Worm (Caenorhabditis elegans): ENCODE measurements around the gene pgp-11.

pgp-11 gene

ce11 chrII:8020580-8021044, 16.6 kb upstream of the pgp-11 start (continued):
- TF ChIP-seq D2030.7 (GFP tag; IDR thresholded peaks at IDR 0.05) (no peak; the same call in 1 of the 2 replicates), nhr-90 (tag; optimal IDR thresholded peaks at IDR 0.05) (no peak), pbrm-1 (GFP tag; IDR thresholded peaks at IDR 0.05) (0 out of 2 replicates have a peak, but pooled peaks have one; percentile 14), sdz-38 (tag; optimal IDR thresholded peaks at IDR 0.05) (no peak), F55B11.4 (tag; optimal IDR thresholded peaks at IDR 0.05; ENCODE audit: borderline replicate concordance, insufficient read depth) (no peak), F22D6.2 (tag; optimal IDR thresholded peaks at IDR 0.05) (no peak), aptf-3 (GFP tag; IDR thresholded peaks at IDR 0.05) (no peak), efl-1 (GFP tag; optimal IDR thresholded peaks at IDR 0.05) (no peak), egrh-3 (GFP tag; IDR thresholded peaks at IDR 0.05) (no peak), pha-4 (tag; optimal IDR thresholded peaks at IDR 0.05) (no peak), nfyb-1 (GFP tag; IDR thresholded peaks at IDR 0.05) (peak; percentile 71), nfya-1 (tag; optimal IDR thresholded peaks at IDR 0.05; ENCODE audit: borderline replicate concordance, insufficient read depth) (no peak), ekl-4 (GFP tag; IDR thresholded peaks at IDR 0.05) (no peak; the same call in 1 of the 2 replicates), B0336.3 (GFP tag; IDR thresholded peaks at IDR 0.05) (peak; percentile 84), him-1 (tag; optimal IDR thresholded peaks at IDR 0.05) (no peak), egl-44 (GFP tag; IDR thresholded peaks at IDR 0.05) (no peak), die-1 (tag; optimal IDR thresholded peaks at IDR 0.05) (peak; percentile 22), ceh-40 (GFP tag; IDR thresholded peaks at IDR 0.05) (peak; percentile 57; the same call in 1 of the 2 replicates), snpc-1.3 (tag; optimal IDR thresholded peaks at IDR 0.05; ENCODE audit: insufficient read depth) (peak; percentile 20), lin-35 (GFP tag; optimal IDR thresholded peaks at IDR 0.05) (no peak), lsl-1 (GFP tag; optimal IDR thresholded peaks at IDR 0.05) (peak; percentile 23), somi-1 (GFP tag; optimal IDR thresholded peaks at IDR 0.05) (no peak), hlh-26 (GFP tag; conservative IDR thresholded peaks at IDR 0.05) (no peak), F57A8.1 (GFP tag; optimal IDR thresholded peaks at IDR 0.05) (no peak), ccch-3 (GFP tag; optimal IDR thresholded peaks at IDR 0.05) (no peak), K11D2.4 (GFP tag; IDR thresholded peaks at IDR 0.05) (no peak), repo-1 (tag; optimal IDR thresholded peaks at IDR 0.05) (peak; percentile 42), attf-5 (GFP tag; optimal IDR thresholded peaks at IDR 0.05) (peak; percentile 39), ama-1 (optimal IDR thresholded peaks at IDR 0.05) (no peak), ama-1 (GFP tag; optimal IDR thresholded peaks at IDR 0.05) (no peak), Y53G8AR.9 (GFP tag; conservative IDR thresholded peaks at IDR 0.05) (peak; percentile 44; the same call in 1 of the 2 replicates), gei-17 (GFP tag; optimal IDR thresholded peaks at IDR 0.05) (no peak), Y95B8A.8 (GFP tag; IDR thresholded peaks at IDR 0.05) (peak; percentile 68; the same call in 1 of the 2 replicates), mes-4 (tag; optimal IDR thresholded peaks at IDR 0.05) (no peak), F33H1.4 (GFP tag; IDR thresholded peaks at IDR 0.05) (no peak), ztf-22 (GFP tag; optimal IDR thresholded peaks at IDR 0.05) (peak; percentile 51), Y67H2A.10 (GFP tag; conservative IDR thresholded peaks at IDR 0.05) (no peak), F39B2.1 (GFP tag; IDR thresholded peaks at IDR 0.05) (peak; percentile 28; the same call in 1 of the 2 replicates), cebp-2 (GFP tag; IDR thresholded peaks at IDR 0.05) (no peak), ceh-91 (GFP tag; IDR thresholded peaks at IDR 0.05) (no peak), Y79H2A.3 (GFP tag; conservative IDR thresholded peaks at IDR 0.05) (peak; percentile 84), snpc-1.1 (tag; optimal IDR thresholded peaks at IDR 0.05; ENCODE audit: insufficient read depth) (no peak), hrde-1 (tag; optimal IDR thresholded peaks at IDR 0.05; ENCODE audit: borderline replicate concordance) (no peak), let-607 (tag; optimal IDR thresholded peaks at IDR 0.05) (no peak), F37B4.10 (GFP tag; IDR thresholded peaks at IDR 0.05) (no peak), ztf-6 (GFP tag; IDR thresholded peaks at IDR 0.05) (no peak), ceh-100 (GFP tag; IDR thresholded peaks at IDR 0.05) (no peak; the same call in 1 of the 2 replicates), ZK185.1 (tag; optimal IDR thresholded peaks at IDR 0.05; ENCODE audit: poor library complexity, severe bottlenecking) (no peak)

Data from whole organism, young adult.